Worm (Caenorhabditis elegans) whole organism, mixed stage, embryonic: ENCODE results near the gene T28C12.15.

Experiments
- bed-3 ChIP-seq: fragments of 200-800 bp; sonication (Bioruptor generic); optimal IDR thresholded peaks from 3 replicates; lab custom pipeline; 2018; ENCODE audit warnings: mild to moderate bottlenecking, missing genetic modification characterization, moderate library complexity, missing compliant biosample characterization
- blmp-1 ChIP-seq: fragments of 150-350 bp; optimal IDR thresholded peaks from 2 replicates; lab custom pipeline; 2014; ENCODE audit warnings: missing biosample characterization, missing genetic modification characterization
- flh-1 ChIP-seq: fragments of 200-800 bp; sonication (Bioruptor generic); optimal IDR thresholded peaks from 2 replicates; lab custom pipeline; 2018; ENCODE audit warnings: mild to moderate bottlenecking, missing genetic modification characterization, moderate library complexity, missing compliant biosample characterization
- lin-32 ChIP-seq: fragments of 200-800 bp; sonication (Bioruptor generic); optimal IDR thresholded peaks from 2 replicates; lab custom pipeline; 2018; ENCODE audit warnings: mild to moderate bottlenecking, missing genetic modification characterization, missing compliant biosample characterization
- lsy-2 ChIP-seq: fragments of 150-350 bp; optimal IDR thresholded peaks from 2 replicates; lab custom pipeline; 2014; ENCODE audit warnings: missing biosample characterization, missing genetic modification characterization
- mls-2 ChIP-seq: sonication (generic microtip); optimal IDR thresholded peaks from 2 replicates; lab custom pipeline; 2016; ENCODE audit warnings: mild to moderate bottlenecking, missing genetic modification characterization, moderate library complexity, missing compliant biosample characterization
- nhr-237 ChIP-seq: fragments of 150-350 bp; optimal IDR thresholded peaks from 2 replicates; lab custom pipeline; 2014; ENCODE audit warnings: missing biosample characterization, missing genetic modification characterization
- nhr-76 ChIP-seq: sonication (generic microtip); optimal IDR thresholded peaks from 2 replicates; lab custom pipeline; 2017; ENCODE audit warnings: missing biosample characterization, missing genetic modification characterization
- snpc-4 ChIP-seq: fragments of 150-350 bp; optimal IDR thresholded peaks from 2 replicates; lab custom pipeline; 2014; ENCODE audit warnings: missing biosample characterization, missing genetic modification characterization
- unc-120 ChIP-seq: sonication (generic microtip); optimal IDR thresholded peaks from 2 replicates; lab custom pipeline; 2017; ENCODE audit warnings: missing genetic modification characterization, missing compliant biosample characterization; ENCODE audit not compliant: poor library complexity, severe bottlenecking
- unc-39 ChIP-seq: fragments of 150-350 bp; optimal IDR thresholded peaks from 2 replicates; lab custom pipeline; 2014; ENCODE audit warnings: missing biosample characterization, missing genetic modification characterization
- unc-62 ChIP-seq: fragments of 150-350 bp; optimal IDR thresholded peaks from 2 replicates; lab custom pipeline; 2014; ENCODE audit warnings: missing biosample characterization, missing genetic modification reagents, missing genetic modification characterization
- ztf-11 ChIP-seq: fragments of 150-350 bp; optimal IDR thresholded peaks from 2 replicates; lab custom pipeline; 2014; ENCODE audit warnings: missing biosample characterization, missing genetic modification characterization

- TF ChIP-seq unc-39 (tag; lab: Kevin White, UChicago) (no peak), mls-2 (tag; lab: Kevin White, UChicago) (no peak), snpc-4 (no peak), flh-1 (GFP tag; lab: Kevin White, UChicago) (no peak), ztf-11 (tag; lab: Kevin White, UChicago) (no peak), nhr-237 (no peak), bed-3 (GFP tag; lab: Kevin White, UChicago) (no peak), lsy-2 (tag; lab: Kevin White, UChicago) (no peak), blmp-1 (tag; lab: Kevin White, UChicago) (no peak), unc-62 (GFP tag; lab: Kevin White, UChicago) (no peak), nhr-76 (tag; lab: Kevin White, UChicago) (no peak), unc-120 (tag; lab: Kevin White, UChicago) (no peak), lin-32 (GFP tag; lab: Kevin White, UChicago) (no peak)
These were observed 34.4 kb upstream of the T28C12.15 start, which contains the start of gene bcl-11 for ce11 chrV:6355975-6356441.
